Worm (Caenorhabditis elegans): ENCODE measurements around the gene grl-24.

DNA sequence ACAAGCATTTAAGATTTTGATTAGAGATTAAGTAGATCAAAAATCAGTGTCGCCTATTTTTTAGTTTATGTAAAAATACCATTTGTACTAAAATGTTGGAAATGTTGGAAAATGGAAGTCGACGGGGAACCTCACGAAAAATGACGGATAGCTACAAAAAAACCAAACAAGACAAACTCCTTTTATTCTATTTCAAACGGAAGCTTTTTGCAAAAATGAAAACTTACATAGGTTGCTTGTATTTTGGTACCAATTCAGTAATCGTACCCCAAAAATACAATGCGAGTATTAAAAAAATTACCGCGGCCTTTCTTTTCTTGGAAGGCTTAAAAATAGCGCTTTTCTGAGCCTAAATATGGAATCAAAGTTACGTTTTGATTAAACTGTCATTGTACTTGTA, 21.6 kb downstream of the grl-24 start:
- TF ChIP-seq akir-1 (GFP tag; optimal IDR thresholded peaks at IDR 0.05) (no peak), F23B12.7 (tag; optimal IDR thresholded peaks at IDR 0.05; ENCODE audit: insufficient read depth) (no peak), mel-28 (tag; optimal IDR thresholded peaks at IDR 0.05; ENCODE audit: borderline replicate concordance) (no peak), egl-44 (GFP tag; IDR thresholded peaks at IDR 0.05) (no peak), dox-1 (GFP tag; IDR thresholded peaks at IDR 0.05) (no peak), F49E8.2 (tag; optimal IDR thresholded peaks at IDR 0.05; ENCODE audit: insufficient read depth) (no peak), F10E7.11 (tag; optimal IDR thresholded peaks at IDR 0.05) (no peak), Y53G8AR.9 (GFP tag; conservative IDR thresholded peaks at IDR 0.05) (no peak), pha-4 (tag; optimal IDR thresholded peaks at IDR 0.05) (no peak), F39B2.1 (GFP tag; IDR thresholded peaks at IDR 0.05) (no peak), somi-1 (GFP tag; optimal IDR thresholded peaks at IDR 0.05) (no peak)
